Worm (Caenorhabditis elegans): ENCODE measurements around the gene tbb-4.
A peak's percentile ranks its signal among the peaks of the same experiment; 100 is the strongest.
"Not testable (repeated sequence)": the region's sequence is repeated elsewhere in the genome, so short reads cannot be mapped to it uniquely, and the experiment has no call there.

The tbb-4 gene

DNA sequence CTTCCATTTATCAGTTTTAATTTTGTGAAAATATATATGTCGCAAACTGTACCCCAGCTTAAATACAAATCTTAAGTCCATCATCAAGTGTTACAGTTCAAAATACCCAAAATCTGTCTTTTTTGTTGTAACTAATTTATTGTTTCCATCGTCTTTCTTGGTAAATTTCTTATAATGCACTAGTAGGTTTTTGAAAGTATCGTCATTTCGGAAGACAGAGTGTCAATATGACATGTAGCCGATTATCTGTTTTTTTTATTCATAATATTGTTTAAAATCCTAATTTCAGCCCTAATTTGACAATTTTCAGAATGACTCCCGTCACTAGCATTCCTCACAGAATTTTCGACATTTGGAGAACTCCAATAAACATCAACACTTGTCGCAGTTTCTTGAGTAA, 26.4 kb upstream of the tbb-4 start, which contains the start of gene ZK899.6:
Gene ZK899.6, plus strand, starts transcription at position 301 of the 400 bp plus-strand sequence.
- TF ChIP-seq ceh-16 (tag; optimal IDR thresholded peaks at IDR 0.05); elt-3 (tag; optimal IDR thresholded peaks at IDR 0.05); unc-62 (GFP tag; optimal IDR thresholded peaks at IDR 0.05): not testable (repeated sequence)

DNA sequence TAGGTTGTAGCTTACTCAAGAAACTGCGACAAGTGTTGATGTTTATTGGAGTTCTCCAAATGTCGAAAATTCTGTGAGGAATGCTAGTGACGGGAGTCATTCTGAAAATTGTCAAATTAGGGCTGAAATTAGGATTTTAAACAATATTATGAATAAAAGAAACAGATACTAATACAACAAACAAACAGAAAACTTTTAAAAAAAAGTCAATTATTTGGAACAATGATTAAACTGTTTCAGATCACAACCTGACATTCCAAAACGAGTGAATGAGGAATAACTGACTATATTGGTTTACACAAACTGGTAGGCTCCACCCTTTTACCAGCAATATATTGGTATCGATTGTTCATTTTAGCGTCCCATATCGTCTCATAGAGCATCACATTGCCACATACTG, 24.1 kb upstream of the tbb-4 start, which contains the start of gene ZK899.5:
Gene ZK899.5, minus strand, starts transcription at position 101 of the 400 bp plus-strand sequence.
- not testable (repeated sequence) for TF ChIP-seq sma-3 (GFP tag; optimal IDR thresholded peaks at IDR 0.05); nhr-129 (tag; optimal IDR thresholded peaks at IDR 0.05); R02D3.7 (tag; optimal IDR thresholded peaks at IDR 0.05)

- no peak for TF ChIP-seq F13H6.1 (tag; optimal IDR thresholded peaks at IDR 0.05)
- TF ChIP-seq lsy-2 (tag; optimal IDR thresholded peaks at IDR 0.05), result no peak
- TF ChIP-seq nhr-23 (tag; optimal IDR thresholded peaks at IDR 0.05), result no peak
- no peak for TF ChIP-seq unc-55 (GFP tag; optimal IDR thresholded peaks at IDR 0.05)
- no peak for TF ChIP-seq gmeb-1 (tag; optimal IDR thresholded peaks at IDR 0.05)
- no peak for TF ChIP-seq blmp-1 (tag; optimal IDR thresholded peaks at IDR 0.05; ENCODE audit: insufficient read depth)
- no peak for TF ChIP-seq ztf-4 (tag; optimal IDR thresholded peaks at IDR 0.05)
- TF ChIP-seq nhr-11 (tag; optimal IDR thresholded peaks at IDR 0.05), result no peak
- TF ChIP-seq nhr-21 (tag; optimal IDR thresholded peaks at IDR 0.05), result no peak
- TF ChIP-seq nhr-237 (tag; optimal IDR thresholded peaks at IDR 0.05), result no peak
- no peak for TF ChIP-seq Y55F3AM.14 (GFP tag; optimal IDR thresholded peaks at IDR 0.05)
- TF ChIP-seq nhr-129 (tag; optimal IDR thresholded peaks at IDR 0.05), result no peak
- no peak for TF ChIP-seq nhr-6 (tag; optimal IDR thresholded peaks at IDR 0.05)
- TF ChIP-seq zag-1 (tag; optimal IDR thresholded peaks at IDR 0.05), result no peak
- no peak for TF ChIP-seq ZK546.5 (tag; optimal IDR thresholded peaks at IDR 0.05)
- no peak for TF ChIP-seq lin-39 (tag; optimal IDR thresholded peaks at IDR 0.05)
- no peak for TF ChIP-seq nhr-12 (tag; optimal IDR thresholded peaks at IDR 0.05)
Observed at ce11 chrX:9458142-9458541, 21.4 kb upstream of the tbb-4 start, which contains the start of gene tba-8. Gene tba-8, minus strand, starts transcription at chrX:9458348.

DNA sequence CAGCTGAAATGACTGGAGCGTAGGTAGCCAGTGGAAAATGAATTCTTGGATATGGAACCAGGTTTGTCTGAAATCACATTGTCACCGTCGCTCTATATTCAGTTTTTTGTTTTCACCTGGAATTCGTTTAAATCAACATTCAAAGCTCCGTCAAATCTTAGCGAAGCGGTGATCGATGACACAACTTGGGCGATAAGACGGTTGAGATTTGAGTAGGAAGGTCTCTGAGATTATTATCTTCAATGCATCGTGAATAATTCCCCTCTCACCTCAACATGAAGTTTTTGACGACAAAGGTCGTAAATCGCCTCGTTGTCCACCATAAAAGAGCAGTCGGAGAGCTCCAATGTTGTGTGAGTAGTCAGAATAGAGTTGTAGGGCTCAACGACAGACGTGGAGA, 19.9 kb upstream of the tbb-4 start:
- peak; percentile 72 for TF ChIP-seq ceh-16 (tag; optimal IDR thresholded peaks at IDR 0.05)
- peak; percentile 34 for TF ChIP-seq elt-1 (tag; optimal IDR thresholded peaks at IDR 0.05)
- TF ChIP-seq lin-39 (tag; optimal IDR thresholded peaks at IDR 0.05), result no peak

ce11 chrX:9452483-9453198, 15.9 kb upstream of the tbb-4 start, which contains the start of gene ZK899.3:
Gene ZK899.3, plus strand, starts transcription at chrX:9453148.
- TF ChIP-seq fos-1 (tag; optimal IDR thresholded peaks at IDR 0.05) (peak; percentile 57), R02D3.7 (tag; optimal IDR thresholded peaks at IDR 0.05) (no peak)

ce11 chrX:9451944-9452453, 15.3 kb upstream of the tbb-4 start, which contains the start of gene ZK899.2:
Gene ZK899.2, minus strand, starts transcription at chrX:9451994.
- TF ChIP-seq nhr-10 (tag; optimal IDR thresholded peaks at IDR 0.05) (no peak), sma-3 (GFP tag; optimal IDR thresholded peaks at IDR 0.05) (no peak), ceh-16 (tag; optimal IDR thresholded peaks at IDR 0.05) (no peak), zag-1 (tag; optimal IDR thresholded peaks at IDR 0.05) (no peak), blmp-1 (tag; optimal IDR thresholded peaks at IDR 0.05; ENCODE audit: insufficient read depth) (no peak), mab-5 (tag; optimal IDR thresholded peaks at IDR 0.05) (no peak), lsy-2 (tag; optimal IDR thresholded peaks at IDR 0.05) (no peak), F13H6.1 (tag; optimal IDR thresholded peaks at IDR 0.05) (no peak)

- TF ChIP-seq alr-1 (tag; optimal IDR thresholded peaks at IDR 0.05), result no peak
- no peak for TF ChIP-seq zag-1 (tag; optimal IDR thresholded peaks at IDR 0.05)
- no peak for TF ChIP-seq mab-5 (tag; optimal IDR thresholded peaks at IDR 0.05)
- TF ChIP-seq nhr-25 (tag; optimal IDR thresholded peaks at IDR 0.05), result no peak
- no peak for TF ChIP-seq Y55F3AM.14 (GFP tag; optimal IDR thresholded peaks at IDR 0.05)
- TF ChIP-seq ztf-4 (tag; optimal IDR thresholded peaks at IDR 0.05), result no peak
- no peak for TF ChIP-seq aly-2 (tag; optimal IDR thresholded peaks at IDR 0.05)
Observed at ce11 chrX:9449330-9449729, 12.6 kb upstream of the tbb-4 start, which contains the start of gene ZK899.7. Gene ZK899.7, minus strand, starts transcription at chrX:9449430.
